Fruit fly (Drosophila melanogaster): ENCODE data around the gene Sptr.

- TF ChIP-seq h (GFP tag; optimal IDR thresholded peaks at IDR 0.05) (no peak), sage (GFP tag; optimal IDR thresholded peaks at IDR 0.05) (no peak), lola (GFP tag; optimal IDR thresholded peaks at IDR 0.05) (no peak), psq (GFP tag; optimal IDR thresholded peaks at IDR 0.05) (no peak), CrebA (GFP tag; optimal IDR thresholded peaks at IDR 0.05; ENCODE audit: borderline replicate concordance) (no peak), pan (optimal IDR thresholded peaks at IDR 0.05) (no peak), Dfd (GFP tag; optimal IDR thresholded peaks at IDR 0.05) (no peak), dl (GFP tag; optimal IDR thresholded peaks at IDR 0.05; ENCODE audit: insufficient read depth in 1 of 2, partially characterized antibody in 2 of 2) (no peak), Hr78 (GFP tag; optimal IDR thresholded peaks at IDR 0.05) (no peak)
These were observed 48.6 kb downstream of the Sptr start for dm6 chrX:8415605-8416004.
